Fruit fly (Drosophila melanogaster) whole organism, adult: Measurements from ENCODE around the gene SP.

Experiments
- CG33017 ChIP-seq: fragments of 200-800 bp; sonication (Bioruptor generic); optimal IDR thresholded peaks from 2 replicates; lab custom pipeline; 2018; ENCODE audit warnings: missing biosample characterization, mild to moderate bottlenecking, missing genetic modification characterization, moderate library complexity
- Mnt ChIP-seq: fragments of 200-800 bp; sonication (Bioruptor generic); optimal IDR thresholded peaks from 2 replicates; lab custom pipeline; 2016; ENCODE audit warnings: missing biosample characterization, mild to moderate bottlenecking, missing genetic modification characterization
- pad ChIP-seq: fragments of 200-800 bp; sonication (Bioruptor generic); optimal IDR thresholded peaks from 3 replicates; lab custom pipeline; 2017; ENCODE audit warnings: missing biosample characterization, missing genetic modification characterization, mild to moderate bottlenecking, moderate library complexity, missing genetic modification reagents

- TF ChIP-seq pad: no peak
- TF ChIP-seq CG33017 (tag; lab: Kevin White, UChicago): no peak
- no peak for TF ChIP-seq Mnt (GFP tag; lab: Kevin White, UChicago)
Measured at dm6 chr3L:13255393-13256078, 45.9 kb upstream of the SP start.
